Fruit fly (Drosophila melanogaster) whole organism, embryonic: ENCODE measurements around the gene MED15.
A peak's percentile ranks its signal among the peaks of the same experiment; 100 is the strongest.

Experiments
- CG10366 ChIP-seq: fragments of 200-800 bp; sonication (Bioruptor generic); IDR thresholded peaks from 2 replicates; pipeline ENCODE4 v1.3.6; 2022; ENCODE audit warnings: missing biosample characterization, missing genetic modification characterization
- CG10543 ChIP-seq: fragments of 200-800 bp; sonication (Bioruptor generic); optimal IDR thresholded peaks from 3 replicates; lab custom pipeline; 2017; ENCODE audit warnings: missing biosample characterization, mild to moderate bottlenecking, missing genetic modification characterization, moderate library complexity
- CG10565 ChIP-seq: fragments of 200-800 bp; sonication (Bioruptor generic); optimal IDR thresholded peaks from 3 replicates; lab custom pipeline; 2016; ENCODE audit warnings: missing biosample characterization, mild to moderate bottlenecking, missing genetic modification characterization
- CG11504 ChIP-seq: fragments of 200-800 bp; sonication (Bioruptor generic); optimal IDR thresholded peaks from 3 replicates; lab custom pipeline; 2019; ENCODE audit warnings: missing biosample characterization, mild to moderate bottlenecking, missing genetic modification characterization, moderate library complexity
- CG14710 ChIP-seq: fragments of 200-800 bp; sonication (Bioruptor generic); optimal IDR thresholded peaks from 3 replicates; lab custom pipeline; 2019; ENCODE audit warnings: missing biosample characterization, mild to moderate bottlenecking, missing genetic modification characterization, moderate library complexity
- CG15269 ChIP-seq: fragments of 200-800 bp; sonication (Bioruptor generic); optimal IDR thresholded peaks from 2 replicates; lab custom pipeline; 2018; ENCODE audit warnings: missing biosample characterization, mild to moderate bottlenecking, missing genetic modification characterization, moderate library complexity
- CG1529 ChIP-seq: fragments of 200-800 bp; sonication (Bioruptor generic); optimal IDR thresholded peaks from 3 replicates; lab custom pipeline; 2018; ENCODE audit warnings: missing biosample characterization, missing genetic modification characterization
- CG16815 ChIP-seq: fragments of 200-800 bp; sonication (Bioruptor generic); optimal IDR thresholded peaks from 3 replicates; lab custom pipeline; 2017; ENCODE audit warnings: missing biosample characterization, mild to moderate bottlenecking, missing genetic modification characterization
- CG17802 ChIP-seq: fragments of 200-800 bp; sonication (Bioruptor generic); optimal IDR thresholded peaks from 2 replicates; lab custom pipeline; 2018; ENCODE audit warnings: missing biosample characterization, mild to moderate bottlenecking, missing genetic modification characterization, moderate library complexity
- CG2120 ChIP-seq: fragments of 200-800 bp; sonication (Bioruptor generic); optimal IDR thresholded peaks from 3 replicates; lab custom pipeline; 2016; ENCODE audit warnings: missing biosample characterization, missing genetic modification characterization
- CG32772 ChIP-seq: fragments of 200-800 bp; sonication (Bioruptor generic); IDR thresholded peaks from 2 replicates; pipeline ENCODE4 v1.3.6; 2022; ENCODE audit warnings: missing biosample characterization, missing genetic modification characterization
- CG42726 ChIP-seq: fragments of 200-800 bp; sonication (Bioruptor generic); IDR thresholded peaks from 2 replicates; pipeline ENCODE4 v1.3.6; 2022; ENCODE audit warnings: missing biosample characterization, missing genetic modification characterization; ENCODE audit not compliant: partially characterized antibody
- CG43689 ChIP-seq: fragments of 200-800 bp; sonication (Bioruptor generic); IDR thresholded peaks from 2 replicates; pipeline ENCODE4 v1.3.6; 2022; ENCODE audit warnings: missing biosample characterization, missing genetic modification characterization
- CG4617 ChIP-seq: fragments of 200-800 bp; sonication (Bioruptor generic); optimal IDR thresholded peaks from 3 replicates; lab custom pipeline; 2016; ENCODE audit warnings: missing biosample characterization, missing genetic modification characterization, borderline replicate concordance
- CG6254 ChIP-seq: fragments of 200-800 bp; sonication (Bioruptor generic); optimal IDR thresholded peaks from 3 replicates; lab custom pipeline; 2017; ENCODE audit warnings: mild to moderate bottlenecking, missing biosample characterization, missing genetic modification reagents, missing genetic modification characterization
- CG6654 ChIP-seq: fragments of 200-800 bp; sonication (Bioruptor generic); optimal IDR thresholded peaks from 2 replicates; lab custom pipeline; 2017; ENCODE audit warnings: missing biosample characterization, mild to moderate bottlenecking, missing genetic modification characterization
- CG7839 ChIP-seq: fragments of 200-800 bp; sonication (Bioruptor generic); optimal IDR thresholded peaks from 3 replicates; lab custom pipeline; 2018; ENCODE audit warnings: missing biosample characterization, mild to moderate bottlenecking, missing genetic modification characterization, moderate library complexity
- CG8281 ChIP-seq: fragments of 200-800 bp; sonication (Bioruptor generic); optimal IDR thresholded peaks from 2 replicates; lab custom pipeline; 2018; ENCODE audit warnings: missing biosample characterization, mild to moderate bottlenecking, missing genetic modification characterization, moderate library complexity
- CG8478 ChIP-seq: fragments of >200 bp; optimal IDR thresholded peaks from 2 replicates; lab custom pipeline; 2018
- CG9932 ChIP-seq: fragments of 200-800 bp; sonication (Bioruptor generic); IDR thresholded peaks from 2 replicates; pipeline ENCODE4 v1.3.6; 2022; ENCODE audit warnings: missing biosample characterization, missing genetic modification characterization
- Chrac-16 ChIP-seq: fragments of 200-800 bp; sonication (Bioruptor generic); optimal IDR thresholded peaks from 3 replicates; lab custom pipeline; 2016; ENCODE audit warnings: missing biosample characterization, missing genetic modification characterization
- D ChIP-seq, 2 experiments: fragments of 200-800 bp in 1 of 2; fragments of >200 bp in 1 of 2; sonication (Bioruptor generic) in 1 of 2; optimal IDR thresholded peaks; 2 replicates in 1 of 2; 3 replicates in 1 of 2; lab custom pipeline; 2017; ENCODE audit warnings: mild to moderate bottlenecking in 1 of 2, missing biosample characterization in 1 of 2, missing genetic modification characterization in 1 of 2, missing genetic modification reagents in 1 of 2
- Elba2 ChIP-seq: fragments of 200-800 bp; sonication (Bioruptor generic); optimal IDR thresholded peaks from 3 replicates; lab custom pipeline; 2016; ENCODE audit warnings: missing biosample characterization, missing genetic modification characterization
- HmgD ChIP-seq: fragments of 200-800 bp; sonication (Bioruptor generic); optimal IDR thresholded peaks from 3 replicates; lab custom pipeline; 2016; ENCODE audit warnings: missing biosample characterization, missing genetic modification characterization
- Hr3 ChIP-seq: fragments of 200-800 bp; sonication (Bioruptor generic); optimal IDR thresholded peaks from 3 replicates; lab custom pipeline; 2016; ENCODE audit warnings: missing biosample characterization, missing genetic modification characterization
- Jarid2 ChIP-seq: fragments of 200-800 bp; sonication (Bioruptor generic); optimal IDR thresholded peaks from 3 replicates; lab custom pipeline; 2017; ENCODE audit warnings: mild to moderate bottlenecking, missing biosample characterization, missing genetic modification reagents, missing genetic modification characterization
- Nf-YC ChIP-seq: fragments of 200-800 bp; optimal IDR thresholded peaks from 3 replicates; lab custom pipeline; 2019; ENCODE audit warnings: missing biosample characterization, mild to moderate bottlenecking, missing genetic modification characterization, moderate library complexity
- ash1 ChIP-seq: fragments of 200-800 bp; sonication (Bioruptor generic); optimal IDR thresholded peaks from 2 replicates; lab custom pipeline; 2018; ENCODE audit warnings: missing biosample characterization, mild to moderate bottlenecking, missing genetic modification characterization
- cato ChIP-seq: fragments of 200-800 bp; sonication (Bioruptor generic); optimal IDR thresholded peaks from 2 replicates; lab custom pipeline; 2016; ENCODE audit warnings: missing biosample characterization, missing genetic modification characterization, borderline replicate concordance
- cg ChIP-seq: fragments of 200-800 bp; sonication (Bioruptor generic); optimal IDR thresholded peaks from 3 replicates; lab custom pipeline; 2019; ENCODE audit warnings: missing biosample characterization, mild to moderate bottlenecking, missing genetic modification characterization, moderate library complexity
- croc ChIP-seq: fragments of 200-800 bp; sonication (Bioruptor generic); conservative IDR thresholded peaks from 3 replicates; pipeline ENCODE4 v1.3.6; 2022; ENCODE audit warnings: missing biosample characterization, missing genetic modification characterization
- dpn ChIP-seq, 2 experiments: fragments of 200-800 bp; sonication (Bioruptor generic); optimal IDR thresholded peaks; 3 replicates each; lab custom pipeline; 2016; ENCODE audit warnings: missing biosample characterization in 2 of 2, missing genetic modification characterization in 2 of 2
- ftz-f1 ChIP-seq: fragments of 200-800 bp; sonication (Bioruptor generic); optimal IDR thresholded peaks from 2 replicates; lab custom pipeline; 2016; ENCODE audit warnings: missing biosample characterization, missing genetic modification characterization
- gem ChIP-seq: fragments of 200-800 bp; sonication (Bioruptor generic); optimal IDR thresholded peaks from 2 replicates; lab custom pipeline; 2019; ENCODE audit warnings: missing biosample characterization, mild to moderate bottlenecking, missing genetic modification characterization, moderate library complexity
- gt ChIP-seq: fragments of 200-800 bp; sonication (Bioruptor generic); IDR thresholded peaks from 2 replicates; pipeline ENCODE4 v1.3.6; 2022; ENCODE audit warnings: missing biosample characterization, missing genetic modification characterization
- h ChIP-seq: fragments of >200 bp; optimal IDR thresholded peaks from 2 replicates; lab custom pipeline; 2017
- hbn ChIP-seq: fragments of 200-800 bp; sonication (Bioruptor generic); IDR thresholded peaks from 2 replicates; pipeline ENCODE4 v1.3.6; 2022; ENCODE audit warnings: missing biosample characterization, missing genetic modification characterization; ENCODE audit not compliant: partially characterized antibody
- hkb ChIP-seq, 2 experiments: fragments of 200-800 bp in 1 of 2; fragments of >200 bp in 1 of 2; sonication (Bioruptor generic) in 1 of 2; IDR thresholded peaks in 1 of 2; optimal IDR thresholded peaks in 1 of 2; 2 replicates each; pipeline versions ENCODE4 v1.3.6 to Lab custom; 2017 to 2022; ENCODE audit warnings: missing biosample characterization in 1 of 2, missing genetic modification characterization in 1 of 2
- jing ChIP-seq: fragments of 200-800 bp; sonication (Bioruptor generic); optimal IDR thresholded peaks from 2 replicates; lab custom pipeline; 2018; ENCODE audit warnings: missing biosample characterization, mild to moderate bottlenecking, missing genetic modification characterization
- ken ChIP-seq: fragments of 200-800 bp; sonication (Bioruptor generic); IDR thresholded peaks from 3 replicates; pipeline ENCODE4 v1.3.6; 2022; ENCODE audit warnings: missing biosample characterization, missing genetic modification characterization
- mirr ChIP-seq: fragments of 200-800 bp; sonication (Bioruptor generic); optimal IDR thresholded peaks from 3 replicates; lab custom pipeline; 2018; ENCODE audit warnings: missing biosample characterization, mild to moderate bottlenecking, missing genetic modification characterization
- p53 ChIP-seq: fragments of 200-800 bp; sonication (Bioruptor generic); optimal IDR thresholded peaks from 2 replicates; lab custom pipeline; 2016; ENCODE audit warnings: missing biosample characterization, missing genetic modification characterization
- pita ChIP-seq: fragments of 200-800 bp; sonication (Bioruptor generic); optimal IDR thresholded peaks from 2 replicates; lab custom pipeline; 2017; ENCODE audit warnings: missing biosample characterization, mild to moderate bottlenecking, missing genetic modification characterization
- psq ChIP-seq: fragments of 200-800 bp; sonication (Bioruptor generic); optimal IDR thresholded peaks from 2 replicates; lab custom pipeline; 2017; ENCODE audit warnings: missing biosample characterization, missing genetic modification characterization
- row ChIP-seq: fragments of 200-800 bp; sonication (Bioruptor generic); IDR thresholded peaks from 3 replicates; pipeline ENCODE4 v1.3.6; 2022; ENCODE audit warnings: missing biosample characterization, missing genetic modification characterization
- sc ChIP-seq, 3 experiments: fragments of >200 bp in 2 of 3; fragments of 200-800 bp in 1 of 3; sonication (Bioruptor generic) in 1 of 3; optimal IDR thresholded peaks; 2 replicates in 2 of 3; 3 replicates in 1 of 3; lab custom pipeline; 2017; ENCODE audit warnings: mild to moderate bottlenecking in 1 of 3, missing biosample characterization in 1 of 3, missing genetic modification characterization in 1 of 3, missing genetic modification reagents in 1 of 3
- vnd ChIP-seq: fragments of 200-800 bp; sonication (Bioruptor generic); IDR thresholded peaks from 3 replicates; pipeline ENCODE4 v1.3.6; 2022; ENCODE audit warnings: missing biosample characterization, missing genetic modification characterization; ENCODE audit not compliant: partially characterized antibody
- yki ChIP-seq: fragments of >200 bp; optimal IDR thresholded peaks from 3 replicates; lab custom pipeline; 2018
- z ChIP-seq: fragments of 200-800 bp; sonication (Bioruptor generic); IDR thresholded peaks from 3 replicates; pipeline ENCODE4 v1.3.6; 2022; ENCODE audit warnings: missing biosample characterization, missing genetic modification characterization

Gene MED15

dm6 chr2L:520331-521000 is 47.7 kb downstream of the MED15 start (continued):
- peak; percentile 56 for TF ChIP-seq CG6254 (GFP tag; lab: Kevin White, UChicago)
- TF ChIP-seq CG8281 (tag; lab: Kevin White, UChicago) = peak; percentile 37
- peak; percentile 73 for TF ChIP-seq CG16815
- peak; percentile 78 for TF ChIP-seq croc
- no peak for TF ChIP-seq mirr
- peak; percentile 94 for TF ChIP-seq gem (tag; lab: Kevin White, UChicago)
- TF ChIP-seq p53 = peak; percentile 53
- no peak for TF ChIP-seq CG6654 (GFP tag; lab: Kevin White, UChicago)
- TF ChIP-seq hkb (optimal IDR thresholded peaks at IDR 0.05; lab: Kevin White, UChicago) = no peak
- peak; percentile 94 for TF ChIP-seq hkb (GFP tag; IDR thresholded peaks at IDR 0.05; lab: Robert Waterston, UW)
- TF ChIP-seq ken (GFP tag; lab: Robert Waterston, UW) = peak; percentile 90
- no peak for TF ChIP-seq hbn (GFP tag; lab: Robert Waterston, UW)
- peak; percentile 82 for TF ChIP-seq Chrac-16 (GFP tag; lab: Kevin White, UChicago)
- peak; percentile 75 for TF ChIP-seq cato (GFP tag; lab: Kevin White, UChicago)
- no peak for TF ChIP-seq sc (optimal IDR thresholded peaks at IDR 0.05; lab: Kevin White, UChicago)
- peak; percentile 63 for TF ChIP-seq sc (GFP tag; optimal IDR thresholded peaks at IDR 0.05; lab: Kevin White, UChicago)
- TF ChIP-seq z = peak; percentile 48; the same call in 1 of the 3 replicates
- peak; percentile 38 for TF ChIP-seq CG2120 (GFP tag; lab: Kevin White, UChicago)
- peak; percentile 68 for TF ChIP-seq CG14710 (tag; lab: Kevin White, UChicago)
- TF ChIP-seq jing (GFP tag; lab: Kevin White, UChicago) = peak; percentile 89
- peak; percentile 30 for TF ChIP-seq psq (GFP tag; lab: Kevin White, UChicago)
- TF ChIP-seq h = no peak
- TF ChIP-seq ash1 (GFP tag; lab: Kevin White, UChicago) = no peak
- peak; percentile 11 for TF ChIP-seq CG10565
- no peak for TF ChIP-seq ftz-f1 (GFP tag; lab: Kevin White, UChicago)
- TF ChIP-seq Hr3 (GFP tag; lab: Kevin White, UChicago) = peak; percentile 77
- no peak for TF ChIP-seq CG8478
- peak; percentile 95 for TF ChIP-seq CG11504 (tag; lab: Kevin White, UChicago)
- no peak for TF ChIP-seq CG17802 (tag; lab: Kevin White, UChicago)
- no peak for TF ChIP-seq vnd (GFP tag; lab: Robert Waterston, UW)
- no peak for TF ChIP-seq Elba2 (GFP tag; lab: Kevin White, UChicago)
- TF ChIP-seq CG42726 (GFP tag; lab: Robert Waterston, UW) = no peak
- TF ChIP-seq CG4617 (GFP tag; lab: Kevin White, UChicago) = peak; percentile 57
- no peak for TF ChIP-seq cg (GFP tag; lab: Kevin White, UChicago)
- no peak for TF ChIP-seq D (optimal IDR thresholded peaks at IDR 0.05; lab: Kevin White, UChicago)
- TF ChIP-seq D (GFP tag; optimal IDR thresholded peaks at IDR 0.05; lab: Kevin White, UChicago) = peak; percentile 77
- peak; percentile 92 for TF ChIP-seq CG7839 (tag; lab: Kevin White, UChicago)
- peak; percentile 88 for TF ChIP-seq CG15269 (tag; lab: Kevin White, UChicago)
- TF ChIP-seq row (GFP tag; lab: Robert Waterston, UW) = peak; percentile 83
- no peak for TF ChIP-seq CG9932 (GFP tag; lab: Robert Waterston, UW)
- peak; percentile 58 for TF ChIP-seq CG43689
- peak; percentile 86 for TF ChIP-seq CG1529 (GFP tag; lab: Kevin White, UChicago)
- TF ChIP-seq dpn (GFP tag; optimal IDR thresholded peaks at IDR 0.05; lab: Kevin White, UChicago) = peak; percentile 85
- TF ChIP-seq yki (lab: Kevin White, UChicago) = no peak
- no peak for TF ChIP-seq gt (GFP tag; lab: Robert Waterston, UW)
- TF ChIP-seq CG10366 (GFP tag; lab: Robert Waterston, UW) = peak; percentile 86
- peak; percentile 65 for TF ChIP-seq HmgD (GFP tag; lab: Kevin White, UChicago)
- peak; percentile 73 for TF ChIP-seq CG32772 (GFP tag; lab: Robert Waterston, UW)
- no peak for TF ChIP-seq Nf-YC (tag; lab: Kevin White, UChicago)
- no peak for TF ChIP-seq pita (GFP tag; lab: Kevin White, UChicago)
- TF ChIP-seq Jarid2 = peak; percentile 29
- no peak for TF ChIP-seq CG10543 (GFP tag; lab: Kevin White, UChicago)
